Worm (Caenorhabditis elegans) whole organism, L1 larva: ENCODE measurements around the gene nck-1.

Experiments used
- C34B4.2 ChIP-seq: sonication (generic microtip); optimal IDR thresholded peaks from 2 replicates; lab custom pipeline; 2017; ENCODE audit warnings: mild to moderate bottlenecking, missing genetic modification characterization, missing compliant biosample characterization
- F16B12.6 ChIP-seq: fragments of 150-350 bp; optimal IDR thresholded peaks from 2 replicates; lab custom pipeline; 2014; ENCODE audit warnings: missing biosample characterization, missing genetic modification characterization
- Y116A8C.19 ChIP-seq: sonication (generic microtip); optimal IDR thresholded peaks from 2 replicates; lab custom pipeline; 2016; ENCODE audit warnings: missing compliant biosample characterization, missing genetic modification characterization, borderline replicate concordance
- aly-2 ChIP-seq: fragments of 150-350 bp; optimal IDR thresholded peaks from 2 replicates; lab custom pipeline; 2014; ENCODE audit warnings: missing biosample characterization, missing genetic modification characterization
- blmp-1 ChIP-seq: fragments of 150-350 bp; optimal IDR thresholded peaks from 2 replicates; lab custom pipeline; 2014; ENCODE audit warnings: missing biosample characterization, missing genetic modification characterization
- dpl-1 ChIP-seq, 3 experiments: fragments of 150-350 bp in 2 of 3; sonication (generic microtip) in 1 of 3; optimal IDR thresholded peaks; 2 replicates each; lab custom pipeline; 2014 to 2017; ENCODE audit warnings: missing biosample characterization in 3 of 3, missing genetic modification characterization in 3 of 3, missing genetic modification reagents in 3 of 3
- efl-3 ChIP-seq: fragments of 200-800 bp; sonication (Bioruptor generic); optimal IDR thresholded peaks from 2 replicates; lab custom pipeline; 2018; ENCODE audit warnings: mild to moderate bottlenecking, missing genetic modification characterization, missing compliant biosample characterization
- elt-3 ChIP-seq, 6 experiments: fragments of 150-350 bp in 1 of 6; sonication (generic microtip); optimal IDR thresholded peaks; 2 replicates each; lab custom pipeline; 2017 to 2018; ENCODE audit warnings: missing biosample characterization in 6 of 6, missing genetic modification characterization in 6 of 6, inconsistent platforms in 1 of 6
- ets-5 ChIP-seq: fragments of 200-800 bp; sonication (Bioruptor generic); IDR thresholded peaks from 2 replicates; pipeline ENCODE4 v1.3.6; 2022; ENCODE audit warnings: missing genetic modification characterization, missing compliant biosample characterization
- fkh-4 ChIP-seq: sonication (generic microtip); optimal IDR thresholded peaks from 2 replicates; lab custom pipeline; 2016; ENCODE audit warnings: missing compliant biosample characterization, missing genetic modification characterization, borderline replicate concordance
- hlh-4 ChIP-seq: sonication (generic microtip); optimal IDR thresholded peaks from 2 replicates; lab custom pipeline; 2016; ENCODE audit warnings: mild to moderate bottlenecking, missing genetic modification characterization, missing compliant biosample characterization
- lin-13 ChIP-seq: fragments of 150-350 bp; optimal IDR thresholded peaks from 2 replicates; lab custom pipeline; 2014; ENCODE audit warnings: missing biosample characterization, missing genetic modification reagents, missing genetic modification characterization
- lin-14 ChIP-seq: fragments of 200-800 bp; sonication (Bioruptor generic); optimal IDR thresholded peaks from 2 replicates; lab custom pipeline; 2018; ENCODE audit warnings: mild to moderate bottlenecking, missing genetic modification characterization, moderate library complexity, missing compliant biosample characterization
- lin-15B ChIP-seq: fragments of 150-350 bp; sonication (generic microtip); optimal IDR thresholded peaks from 3 replicates; lab custom pipeline; 2014; ENCODE audit warnings: missing biosample characterization, missing genetic modification characterization
- lin-35 ChIP-seq, 2 experiments: fragments of 150-350 bp; optimal IDR thresholded peaks; 2 replicates each; lab custom pipeline; 2014; ENCODE audit warnings: missing biosample characterization in 2 of 2, missing genetic modification characterization in 2 of 2, missing genetic modification reagents in 2 of 2
- lin-39 ChIP-seq: fragments of 150-350 bp; optimal IDR thresholded peaks from 2 replicates; lab custom pipeline; 2014; ENCODE audit warnings: missing biosample characterization, missing genetic modification reagents, missing genetic modification characterization
- lsy-2 ChIP-seq, 2 experiments: fragments of 150-350 bp; optimal IDR thresholded peaks; 2 replicates each; lab custom pipeline; 2014; ENCODE audit warnings: missing biosample characterization in 2 of 2, missing genetic modification characterization in 2 of 2
- mdl-1 ChIP-seq, 2 experiments: fragments of 150-350 bp; optimal IDR thresholded peaks; 2 replicates each; lab custom pipeline; 2014 to 2017; ENCODE audit warnings: missing biosample characterization in 2 of 2, missing genetic modification characterization in 2 of 2, inconsistent platforms in 1 of 2
- nhr-11 ChIP-seq: fragments of 150-350 bp; optimal IDR thresholded peaks from 2 replicates; lab custom pipeline; 2014; ENCODE audit warnings: missing biosample characterization, missing genetic modification characterization
- nhr-12 ChIP-seq: sonication (generic microtip); optimal IDR thresholded peaks from 2 replicates; lab custom pipeline; 2017; ENCODE audit warnings: missing biosample characterization, missing genetic modification characterization
- nhr-19 ChIP-seq: fragments of 200-800 bp; sonication (Bioruptor generic); conservative IDR thresholded peaks from 2 replicates; pipeline ENCODE4 v1.3.6; 2022; ENCODE audit warnings: missing genetic modification characterization, missing compliant biosample characterization
- nhr-20 ChIP-seq: sonication (generic microtip); optimal IDR thresholded peaks from 2 replicates; lab custom pipeline; 2016; ENCODE audit warnings: mild to moderate bottlenecking, missing genetic modification characterization, missing compliant biosample characterization
- nhr-71 ChIP-seq: sonication (generic microtip); optimal IDR thresholded peaks from 2 replicates; lab custom pipeline; 2016; ENCODE audit warnings: mild to moderate bottlenecking, missing genetic modification characterization, moderate library complexity, missing compliant biosample characterization
- nhr-85 ChIP-seq: sonication (generic microtip); peaks from one replicate; lab custom pipeline; 2016; ENCODE audit warnings: missing genetic modification characterization, inconsistent platforms, missing compliant biosample characterization
- rnt-1 ChIP-seq: sonication (generic microtip); optimal IDR thresholded peaks from 2 replicates; lab custom pipeline; 2016; ENCODE audit warnings: mild to moderate bottlenecking, missing genetic modification characterization, moderate library complexity, missing compliant biosample characterization
- skn-1 ChIP-seq: fragments of 150-350 bp; optimal IDR thresholded peaks from 2 replicates; lab custom pipeline; 2014; ENCODE audit warnings: missing biosample characterization, missing genetic modification characterization
- snu-23 ChIP-seq: sonication (generic microtip); optimal IDR thresholded peaks from 2 replicates; lab custom pipeline; 2016; ENCODE audit warnings: missing genetic modification characterization, missing compliant biosample characterization
- swsn-7 ChIP-seq: sonication (generic microtip); optimal IDR thresholded peaks from 2 replicates; lab custom pipeline; 2016; ENCODE audit warnings: missing genetic modification characterization, missing compliant biosample characterization
- tbx-2 ChIP-seq: sonication (generic microtip); optimal IDR thresholded peaks from 2 replicates; lab custom pipeline; 2016; ENCODE audit warnings: missing genetic modification characterization, missing compliant biosample characterization
- tlp-1 ChIP-seq: fragments of 150-350 bp; optimal IDR thresholded peaks from 2 replicates; lab custom pipeline; 2014; ENCODE audit warnings: missing biosample characterization, missing genetic modification characterization
- unc-62 ChIP-seq: fragments of 150-350 bp; optimal IDR thresholded peaks from 2 replicates; lab custom pipeline; 2014; ENCODE audit warnings: missing biosample characterization, missing genetic modification reagents, missing genetic modification characterization
- unc-86 ChIP-seq: sonication (generic microtip); optimal IDR thresholded peaks from 2 replicates; lab custom pipeline; 2016; ENCODE audit warnings: missing genetic modification characterization, missing compliant biosample characterization
- unc-98 ChIP-seq: fragments of 200-800 bp; sonication (Bioruptor generic); IDR thresholded peaks from 2 replicates; pipeline ENCODE4 v1.3.6; 2022; ENCODE audit warnings: missing genetic modification characterization, missing compliant biosample characterization
- zag-1 ChIP-seq: fragments of 150-350 bp; optimal IDR thresholded peaks from 2 replicates; lab custom pipeline; 2014; ENCODE audit warnings: missing biosample characterization, missing genetic modification characterization
- ztf-11 ChIP-seq, 2 experiments: sonication (generic microtip); optimal IDR thresholded peaks; 2 replicates each; lab custom pipeline; 2016 to 2017; ENCODE audit warnings: missing genetic modification characterization in 2 of 2, missing biosample characterization in 1 of 2, missing compliant biosample characterization in 1 of 2
- ztf-4 ChIP-seq: fragments of 150-350 bp; optimal IDR thresholded peaks from 2 replicates; lab custom pipeline; 2014; ENCODE audit warnings: missing biosample characterization, missing genetic modification characterization

nck-1 gene

ce11 chrX:4133378-4133777, 19.9 kb downstream of the nck-1 start:
- TF ChIP-seq nhr-19 (peak; percentile 29; the same call in 1 of the 2 replicates), nhr-71 (tag; lab: Kevin White, UChicago) (peak; percentile 59), C34B4.2 (tag; lab: Kevin White, UChicago) (no peak), F16B12.6 (tag; lab: Kevin White, UChicago) (no peak), lin-14 (GFP tag; lab: Kevin White, UChicago) (peak; percentile 35), nhr-11 (tag; lab: Kevin White, UChicago) (no peak), lin-35 (GFP tag; optimal IDR thresholded peaks at IDR 0.05; lab: Kevin White, UChicago) (no peak), rnt-1 (tag; lab: Kevin White, UChicago) (peak; percentile 34), lsy-2 (tag; optimal IDR thresholded peaks at IDR 0.05; lab: Kevin White, UChicago) (peak in 1 of 2 experiments; percentile 5), efl-3 (GFP tag; lab: Kevin White, UChicago) (no peak), snu-23 (GFP tag; lab: Kevin White, UChicago) (peak; percentile 40), unc-62 (no peak), ztf-4 (no peak), nhr-20 (tag; lab: Kevin White, UChicago) (peak; percentile 38)
- TF ChIP-seq, all 84 proteins: peak for 7

ce11 chrX:4132243-4132642, 21.0 kb downstream of the nck-1 start:
- TF ChIP-seq swsn-7 (tag; lab: Kevin White, UChicago) (peak; percentile 9), ztf-4 (peak; percentile 72), mdl-1 (tag; optimal IDR thresholded peaks at IDR 0.05; lab: Kevin White, UChicago) (peak in 1 of 2 experiments; percentile 33), tbx-2 (tag; lab: Kevin White, UChicago) (peak; percentile 80), fkh-4 (no peak), snu-23 (GFP tag; lab: Kevin White, UChicago) (peak; percentile 61), rnt-1 (tag; lab: Kevin White, UChicago) (peak; percentile 53), elt-3 (tag; optimal IDR thresholded peaks at IDR 0.05; lab: Kevin White, UChicago) (peak in 2 of 6 experiments; percentile 22 to 48), nhr-85 (peak; percentile 91), lin-35 (GFP tag; optimal IDR thresholded peaks at IDR 0.05; lab: Kevin White, UChicago) (peak in 1 of 2 experiments; percentile 41), tlp-1 (tag; lab: Kevin White, UChicago) (no peak), nhr-71 (tag; lab: Kevin White, UChicago) (peak; percentile 86), nhr-19 (peak; percentile 71), nhr-20 (tag; lab: Kevin White, UChicago) (peak; percentile 69), unc-98 (GFP tag; lab: Robert Waterston, UW) (no peak), lsy-2 (tag; optimal IDR thresholded peaks at IDR 0.05; lab: Kevin White, UChicago) (peak in 1 of 2 experiments; percentile 20), skn-1 (tag; lab: Kevin White, UChicago) (peak; percentile 29), unc-86 (tag; lab: Kevin White, UChicago) (no peak), blmp-1 (tag; lab: Kevin White, UChicago) (peak; percentile 54), lin-13 (GFP tag; lab: Kevin White, UChicago) (peak; percentile 34), aly-2 (no peak), lin-14 (GFP tag; lab: Kevin White, UChicago) (peak; percentile 77)

- TF ChIP-seq lin-14 (GFP tag; lab: Kevin White, UChicago) (peak; percentile 56), nhr-71 (tag; lab: Kevin White, UChicago) (peak; percentile 83), zag-1 (tag; lab: Kevin White, UChicago) (no peak), nhr-20 (tag; lab: Kevin White, UChicago) (peak; percentile 61), dpl-1 (GFP tag; optimal IDR thresholded peaks at IDR 0.05; lab: Kevin White, UChicago) (no peak), snu-23 (GFP tag; lab: Kevin White, UChicago) (peak; percentile 50), Y116A8C.19 (tag; lab: Kevin White, UChicago) (no peak), lsy-2 (tag; optimal IDR thresholded peaks at IDR 0.05; lab: Kevin White, UChicago) (peak in 1 of 2 experiments; percentile 25), nhr-12 (no peak), tbx-2 (tag; lab: Kevin White, UChicago) (peak; percentile 17), hlh-4 (tag; lab: Kevin White, UChicago) (no peak), nhr-19 (peak; percentile 72), lin-39 (tag; lab: Kevin White, UChicago) (peak; percentile 49), ets-5 (no peak), rnt-1 (tag; lab: Kevin White, UChicago) (peak; percentile 63), lin-15B (tag; lab: Kevin White, UChicago) (no peak), ztf-11 (tag; optimal IDR thresholded peaks at IDR 0.05; lab: Kevin White, UChicago) (no peak)
Measured at ce11 chrX:4131354-4131753, 21.9 kb downstream of the nck-1 start.
